Fruit fly (Drosophila melanogaster): ENCODE results near the gene atms.

The atms gene

dm6 chr3R:4804828-4805707 lies 55.2 kb downstream of the atms start (continued):
- TF ChIP-seq run (tag; optimal IDR thresholded peaks at IDR 0.05), result peak; percentile 44
- TF ChIP-seq ATbp (GFP tag; optimal IDR thresholded peaks at IDR 0.05), result peak; percentile 50
- TF ChIP-seq scrt (GFP tag; optimal IDR thresholded peaks at IDR 0.05), result peak; percentile 43
- TF ChIP-seq CG17385 (GFP tag; optimal IDR thresholded peaks at IDR 0.05), result peak; percentile 66
- TF ChIP-seq aop (GFP tag; IDR thresholded peaks at IDR 0.05), result no peak
- peak; percentile 78 for TF ChIP-seq Meics (GFP tag; optimal IDR thresholded peaks at IDR 0.05)
- peak; percentile 11 for TF ChIP-seq eyg (GFP tag; optimal IDR thresholded peaks at IDR 0.05)
- peak; percentile 69 for TF ChIP-seq HHEX (GFP tag; optimal IDR thresholded peaks at IDR 0.05)
- TF ChIP-seq CG9437 (GFP tag; optimal IDR thresholded peaks at IDR 0.05), result peak; percentile 78
- peak; percentile 37 for TF ChIP-seq az2 (GFP tag; optimal IDR thresholded peaks at IDR 0.05)
- peak; percentile 26 for TF ChIP-seq salm (tag; optimal IDR thresholded peaks at IDR 0.05)
- TF ChIP-seq CG3407 (GFP tag; optimal IDR thresholded peaks at IDR 0.05), result peak; percentile 50
- peak; percentile 28 for TF ChIP-seq zen (tag; optimal IDR thresholded peaks at IDR 0.05)
- TF ChIP-seq Doc2 (GFP tag; IDR thresholded peaks at IDR 0.05), result no peak
- peak; percentile 38 for TF ChIP-seq CG18619 (GFP tag; optimal IDR thresholded peaks at IDR 0.05)
- peak; percentile 18; the same call in 1 of the 2 replicates for TF ChIP-seq CG5953 (GFP tag; IDR thresholded peaks at IDR 0.05)
- TF ChIP-seq Hmr (GFP tag; optimal IDR thresholded peaks at IDR 0.05), result peak; percentile 64
- peak; percentile 73 for TF ChIP-seq row (GFP tag; IDR thresholded peaks at IDR 0.05)
- TF ChIP-seq CG1647 (GFP tag; optimal IDR thresholded peaks at IDR 0.05), result no peak
- TF ChIP-seq CG32767 (GFP tag; IDR thresholded peaks at IDR 0.05), result peak; percentile 56; the same call in 1 of the 2 replicates
- TF ChIP-seq CG14710 (tag; optimal IDR thresholded peaks at IDR 0.05), result peak; percentile 71
- TF ChIP-seq Tbp (GFP tag; optimal IDR thresholded peaks at IDR 0.05), result no peak
- peak; percentile 68 for TF ChIP-seq slbo (GFP tag; IDR thresholded peaks at IDR 0.05)
- no peak for TF ChIP-seq sens-2 (GFP tag; IDR thresholded peaks at IDR 0.05)
- peak; percentile 33 for TF ChIP-seq cato (GFP tag; optimal IDR thresholded peaks at IDR 0.05; ENCODE audit: borderline replicate concordance)
- peak; percentile 57 for TF ChIP-seq H2.0 (GFP tag; IDR thresholded peaks at IDR 0.05)
- no peak for TF ChIP-seq CG7786 (GFP tag; optimal IDR thresholded peaks at IDR 0.05)
- TF ChIP-seq Atf-2 (GFP tag; optimal IDR thresholded peaks at IDR 0.05), result no peak
- TF ChIP-seq CG2199 (GFP tag; IDR thresholded peaks at IDR 0.05), result peak; percentile 91
- 0 out of 2 replicates have a peak, but pooled peaks have one; percentile 24 for TF ChIP-seq CG4730 (GFP tag; IDR thresholded peaks at IDR 0.05)
- no peak for TF ChIP-seq Dref (GFP tag; IDR thresholded peaks at IDR 0.05)
- TF ChIP-seq CG4282 (GFP tag; optimal IDR thresholded peaks at IDR 0.05), result peak; percentile 63
- TF ChIP-seq CG34422 (GFP tag; IDR thresholded peaks at IDR 0.05), result peak; percentile 70; the same call in 2 of the 3 replicates
- TF ChIP-seq E2f2 (GFP tag; IDR thresholded peaks at IDR 0.05), result 0 out of 2 replicates have a peak, but pooled peaks have one; percentile 35
- TF ChIP-seq Lhr (GFP tag; optimal IDR thresholded peaks at IDR 0.05), result no peak
- TF ChIP-seq trem (tag; optimal IDR thresholded peaks at IDR 0.05), result peak; percentile 54
- peak; percentile 61 for TF ChIP-seq CG10543 (GFP tag; optimal IDR thresholded peaks at IDR 0.05)
- TF ChIP-seq CG8388 (GFP tag; optimal IDR thresholded peaks at IDR 0.05), result peak; percentile 76
- peak; percentile 74 for TF ChIP-seq Ptx1 (GFP tag; IDR thresholded peaks at IDR 0.05)
- TF ChIP-seq CG7271 (tag; optimal IDR thresholded peaks at IDR 0.05), result peak; percentile 4
- peak; percentile 62 for TF ChIP-seq Med (GFP tag)
- TF ChIP-seq CG32532 (GFP tag; IDR thresholded peaks at IDR 0.05), result peak; percentile 24; the same call in 1 of the 2 replicates
- TF ChIP-seq Scr (GFP tag; IDR thresholded peaks at IDR 0.05; ENCODE audit: partially characterized antibody), result no peak
- peak; percentile 71 for TF ChIP-seq sens (GFP tag)
- peak; percentile 28 for TF ChIP-seq CG5245 (GFP tag; optimal IDR thresholded peaks at IDR 0.05)
- no peak for TF ChIP-seq slp2 (GFP tag; optimal IDR thresholded peaks at IDR 0.05)
- peak; percentile 48 for TF ChIP-seq Chrac-16 (GFP tag; optimal IDR thresholded peaks at IDR 0.05)
- TF ChIP-seq fd64A (GFP tag; optimal IDR thresholded peaks at IDR 0.05), result peak; percentile 20
- no peak for TF ChIP-seq Mad (GFP tag; optimal IDR thresholded peaks at IDR 0.05)
